Fruit fly (Drosophila melanogaster): ENCODE data around the gene Etfb.
A peak's percentile ranks its signal among the peaks of the same experiment; 100 is the strongest.

Etfb gene

DNA sequence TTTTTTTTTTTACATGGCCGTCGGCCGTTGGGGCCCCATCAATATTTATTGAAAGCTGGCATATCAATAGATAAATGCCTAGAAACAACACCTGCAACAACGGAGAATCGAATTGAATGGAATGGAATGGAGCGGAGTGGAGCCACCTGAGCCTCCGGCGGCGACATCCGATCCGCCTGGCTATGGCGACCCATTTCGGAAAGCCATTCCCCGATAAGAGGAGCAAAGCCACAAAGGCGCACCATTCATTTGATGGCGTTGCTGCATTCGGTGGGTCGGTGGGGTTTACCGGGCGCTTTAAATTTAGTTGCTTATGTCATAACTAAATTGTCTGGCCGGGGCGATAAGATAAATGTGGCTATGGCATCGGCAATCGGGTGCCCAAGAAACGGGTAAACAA lies 20.9 kb downstream of the Etfb start:
- no peak for TF ChIP-seq woc (GFP tag; optimal IDR thresholded peaks at IDR 0.05)
- TF ChIP-seq Rel (GFP tag; optimal IDR thresholded peaks at IDR 0.05), result no peak
- TF ChIP-seq Rel (tag; optimal IDR thresholded peaks at IDR 0.05), result peak; percentile 95

DNA sequence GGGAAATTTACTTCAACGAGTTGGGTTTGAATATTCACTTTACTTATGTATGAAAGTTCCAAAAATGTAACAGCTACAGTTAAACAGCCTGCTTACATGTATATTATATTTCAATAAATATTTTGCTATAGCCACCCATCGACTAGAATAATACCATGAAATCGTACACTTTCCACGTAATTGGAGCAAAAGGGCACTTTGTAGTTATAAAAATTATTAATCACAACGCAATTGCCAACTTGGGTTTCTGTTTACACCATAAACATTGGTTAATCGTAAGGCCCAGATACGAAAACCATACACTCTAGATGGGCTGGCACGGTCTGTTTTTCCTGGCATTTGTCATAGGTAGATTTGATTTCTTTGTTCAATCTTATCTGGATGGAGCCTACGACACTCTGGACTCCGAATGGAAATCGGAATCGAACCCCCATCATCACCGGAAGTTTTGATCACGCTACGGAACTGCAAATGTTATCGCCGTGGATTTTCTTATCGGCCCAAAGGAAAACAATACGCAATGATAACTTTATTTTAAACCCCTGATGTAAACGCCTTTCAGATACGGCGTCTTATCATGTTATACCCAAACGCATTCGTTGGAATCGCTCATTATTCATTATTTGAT lies 22.2 kb downstream of the Etfb start, which contains the start of gene fig:
Gene fig, minus strand, starts transcription at position 51 of the 628 bp plus-strand sequence.
- TF ChIP-seq Rel (GFP tag; optimal IDR thresholded peaks at IDR 0.05), result no peak
- peak; percentile 63 for TF ChIP-seq Rel (tag; optimal IDR thresholded peaks at IDR 0.05)
- no peak for TF ChIP-seq tai (GFP tag; optimal IDR thresholded peaks at IDR 0.05)
- peak; percentile 33 for TF ChIP-seq h (GFP tag; optimal IDR thresholded peaks at IDR 0.05)
- TF ChIP-seq Hr83 (GFP tag; optimal IDR thresholded peaks at IDR 0.05; ENCODE audit: poor library complexity, severe bottlenecking), result peak; percentile 36

DNA sequence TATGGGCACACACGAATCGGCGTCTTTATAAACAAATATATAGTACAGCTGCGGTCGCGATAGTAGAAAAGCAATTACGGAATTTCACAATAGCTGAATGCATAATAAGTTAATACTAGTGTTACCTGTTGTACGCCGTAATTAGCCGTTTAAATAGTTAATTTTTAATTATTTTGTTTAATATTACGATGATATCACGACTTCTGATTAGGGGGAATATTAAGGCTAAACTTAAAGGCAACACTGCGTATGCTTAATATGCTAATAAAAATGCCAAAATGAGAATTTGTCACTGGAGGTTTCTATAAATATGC lies 23.8 kb downstream of the Etfb start:
- peak in 1 of 2 experiments; percentile 6 for TF ChIP-seq foxo (GFP tag; optimal IDR thresholded peaks at IDR 0.05)
- TF ChIP-seq Myc (optimal IDR thresholded peaks at IDR 0.05), result no peak

DNA sequence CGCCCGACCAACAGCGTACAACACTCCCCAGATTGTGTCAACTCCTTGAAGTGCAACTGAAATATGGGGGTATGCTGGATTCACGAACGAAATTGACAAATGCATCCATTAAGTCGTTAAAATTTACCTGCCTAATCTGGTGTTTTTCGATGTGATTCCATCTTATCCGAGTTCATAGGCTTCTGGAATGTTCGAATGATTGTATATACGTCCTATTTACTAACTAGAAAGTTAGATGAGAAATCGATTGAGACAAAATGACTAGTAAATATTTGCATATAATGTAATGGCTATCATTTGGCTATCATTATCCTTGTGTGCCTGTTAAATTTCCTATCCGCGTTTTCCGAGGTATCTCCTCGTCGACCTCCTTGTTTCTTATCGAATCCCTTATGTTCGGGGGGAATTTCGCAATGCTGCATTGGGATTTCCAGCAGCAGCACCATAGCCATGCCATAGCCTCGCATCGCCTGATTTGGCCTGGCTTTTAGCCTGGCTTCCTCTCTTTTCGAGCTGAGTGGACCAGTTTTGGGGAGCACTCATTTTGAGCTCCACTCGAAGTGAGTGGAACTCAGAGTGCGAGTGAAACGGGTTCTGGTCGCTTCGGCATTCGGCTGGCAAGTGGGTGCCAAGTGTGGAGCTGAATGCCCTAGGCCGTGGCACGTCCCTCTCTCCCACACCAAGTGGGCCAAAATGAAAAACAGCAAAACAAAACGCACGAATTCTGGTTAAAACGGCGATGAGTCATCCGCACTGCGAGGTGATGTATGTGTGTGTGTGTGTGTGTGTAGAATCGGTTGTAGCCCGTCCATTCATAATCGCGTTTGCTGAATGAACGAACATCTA lies 24.4 kb downstream of the Etfb start:
- TF ChIP-seq pan (optimal IDR thresholded peaks at IDR 0.05) (peak; percentile 38), dmrt93B (GFP tag; optimal IDR thresholded peaks at IDR 0.05) (peak; percentile 14), Rel (GFP tag; optimal IDR thresholded peaks at IDR 0.05) (no peak), Rel (tag; optimal IDR thresholded peaks at IDR 0.05) (peak; percentile 83), tai (GFP tag; optimal IDR thresholded peaks at IDR 0.05) (no peak), sage (GFP tag; optimal IDR thresholded peaks at IDR 0.05) (no peak), Dif (GFP tag; optimal IDR thresholded peaks at IDR 0.05; ENCODE audit: partially characterized antibody) (no peak), brk (GFP tag; optimal IDR thresholded peaks at IDR 0.05) (peak; percentile 0), Myc (optimal IDR thresholded peaks at IDR 0.05) (no peak), Vsx2 (GFP tag; optimal IDR thresholded peaks at IDR 0.05; ENCODE audit: partially characterized antibody) (no peak), lola (GFP tag; optimal IDR thresholded peaks at IDR 0.05) (no peak), Hr78 (GFP tag; optimal IDR thresholded peaks at IDR 0.05) (no peak), br (GFP tag; optimal IDR thresholded peaks at IDR 0.05) (peak; percentile 53), foxo (GFP tag; optimal IDR thresholded peaks at IDR 0.05) (peak in 1 of 2 experiments; percentile 45), psq (GFP tag; optimal IDR thresholded peaks at IDR 0.05) (peak; percentile 34), h (GFP tag; optimal IDR thresholded peaks at IDR 0.05) (peak; percentile 33), OdsH (GFP tag; optimal IDR thresholded peaks at IDR 0.05) (peak; percentile 29), CG32264 (GFP tag; optimal IDR thresholded peaks at IDR 0.05) (no peak), HLH106 (tag; optimal IDR thresholded peaks at IDR 0.05) (peak; percentile 28), fru (GFP tag; optimal IDR thresholded peaks at IDR 0.05) (peak; percentile 54), woc (GFP tag; optimal IDR thresholded peaks at IDR 0.05) (peak; percentile 86), ey (GFP tag; optimal IDR thresholded peaks at IDR 0.05) (peak; percentile 39), Dfd (GFP tag; optimal IDR thresholded peaks at IDR 0.05) (peak; percentile 57), Hnf4 (GFP tag; optimal IDR thresholded peaks at IDR 0.05) (no peak), rgr (GFP tag; optimal IDR thresholded peaks at IDR 0.05) (peak; percentile 41), jim (GFP tag; optimal IDR thresholded peaks at IDR 0.05) (no peak), dl (GFP tag; optimal IDR thresholded peaks at IDR 0.05; ENCODE audit: insufficient read depth in 1 of 2, partially characterized antibody in 2 of 2) (no peak), sv (GFP tag; optimal IDR thresholded peaks at IDR 0.05) (no peak), Jra (GFP tag; optimal IDR thresholded peaks at IDR 0.05) (peak; percentile 49), Sp1 (GFP tag; optimal IDR thresholded peaks at IDR 0.05) (peak; percentile 17)

DNA sequence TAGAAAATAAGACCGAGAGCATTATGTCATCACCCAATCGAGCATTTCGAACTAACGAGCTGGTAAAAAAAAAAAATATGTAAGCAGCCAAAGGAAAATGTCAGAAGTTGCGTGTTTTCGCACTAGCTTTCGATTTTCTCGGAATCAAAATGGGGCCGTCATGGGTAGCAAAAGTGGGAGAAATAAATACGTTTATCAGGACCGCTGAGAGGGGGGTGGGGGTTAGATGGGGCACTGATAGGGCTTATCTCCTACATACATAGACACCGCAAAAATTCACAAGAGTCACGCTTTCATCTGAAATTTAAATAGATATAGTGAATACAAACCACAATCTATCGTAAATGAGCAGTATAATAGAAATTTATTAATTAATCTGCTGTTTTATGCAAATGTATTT lies 25.5 kb downstream of the Etfb start:
- TF ChIP-seq Dif (GFP tag; optimal IDR thresholded peaks at IDR 0.05; ENCODE audit: partially characterized antibody) (no peak), Hr83 (GFP tag; optimal IDR thresholded peaks at IDR 0.05; ENCODE audit: poor library complexity, severe bottlenecking) (no peak), ey (GFP tag; optimal IDR thresholded peaks at IDR 0.05) (no peak), Hnf4 (GFP tag; optimal IDR thresholded peaks at IDR 0.05) (no peak), br (GFP tag; optimal IDR thresholded peaks at IDR 0.05) (no peak), Hr78 (GFP tag; optimal IDR thresholded peaks at IDR 0.05) (no peak), CG32264 (GFP tag; optimal IDR thresholded peaks at IDR 0.05) (no peak), OdsH (GFP tag; optimal IDR thresholded peaks at IDR 0.05) (no peak), rgr (GFP tag; optimal IDR thresholded peaks at IDR 0.05) (no peak), N (GFP tag; optimal IDR thresholded peaks at IDR 0.05) (no peak), Abd-B (GFP tag; optimal IDR thresholded peaks at IDR 0.05) (no peak), Vsx2 (GFP tag; optimal IDR thresholded peaks at IDR 0.05; ENCODE audit: partially characterized antibody) (no peak)

All from whole organism, wandering third instar larva.